Fruit fly (Drosophila melanogaster) Kc167 (cell line): Measurements from ENCODE around the gene CG31624.

Experiments used
- Sin3A ChIP-seq: fragments of >200 bp; optimal IDR thresholded peaks from 2 replicates; lab custom pipeline; 2018; ENCODE audit warnings: missing external identifiers
- h ChIP-seq: fragments of >200 bp; optimal IDR thresholded peaks from 3 replicates; lab custom pipeline; 2018; ENCODE audit warnings: missing external identifiers
- psq ChIP-seq: fragments of >200 bp; optimal IDR thresholded peaks from 2 replicates; lab custom pipeline; 2017; ENCODE audit warnings: missing external identifiers

- TF ChIP-seq h (no peak), Sin3A (lab: Kevin White, UChicago) (no peak), psq (lab: Kevin White, UChicago) (no peak)
Observed at dm6 chr2L:21195331-21195730, 4.8 kb downstream of the CG31624 start.
